Worm (Caenorhabditis elegans): ENCODE measurements around the gene ech-8.

ech-8 gene

DNA sequence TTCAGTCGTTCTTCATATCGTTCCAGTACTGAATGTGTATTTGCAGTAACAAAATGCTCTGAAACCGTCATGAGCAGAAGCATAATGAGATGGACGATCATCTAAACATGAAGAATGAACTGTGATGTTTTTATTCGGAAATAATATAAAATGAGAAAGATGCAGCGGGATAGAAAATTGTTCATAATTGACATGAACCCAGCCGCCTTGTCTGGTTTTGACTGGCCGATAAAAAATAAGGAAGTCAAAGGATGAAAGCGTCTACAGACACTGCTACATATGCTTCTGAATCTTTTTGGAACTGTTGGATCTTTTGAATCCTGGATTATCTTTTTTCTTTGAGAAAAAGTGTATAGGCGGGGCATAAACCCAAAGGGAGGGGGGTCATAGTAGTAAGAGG is 20.6 kb upstream of the ech-8 start, which contains the start of gene F01G10.9:
F01G10.9 (minus strand) TSS at position 101 of the 400 bp plus-strand sequence.
- no peak for TF ChIP-seq ceh-6 (GFP tag; optimal IDR thresholded peaks at IDR 0.05)
- TF ChIP-seq ref-2 (tag; optimal IDR thresholded peaks at IDR 0.05), result no peak
- no peak for TF ChIP-seq ceh-19 (GFP tag; optimal IDR thresholded peaks at IDR 0.05)

DNA sequence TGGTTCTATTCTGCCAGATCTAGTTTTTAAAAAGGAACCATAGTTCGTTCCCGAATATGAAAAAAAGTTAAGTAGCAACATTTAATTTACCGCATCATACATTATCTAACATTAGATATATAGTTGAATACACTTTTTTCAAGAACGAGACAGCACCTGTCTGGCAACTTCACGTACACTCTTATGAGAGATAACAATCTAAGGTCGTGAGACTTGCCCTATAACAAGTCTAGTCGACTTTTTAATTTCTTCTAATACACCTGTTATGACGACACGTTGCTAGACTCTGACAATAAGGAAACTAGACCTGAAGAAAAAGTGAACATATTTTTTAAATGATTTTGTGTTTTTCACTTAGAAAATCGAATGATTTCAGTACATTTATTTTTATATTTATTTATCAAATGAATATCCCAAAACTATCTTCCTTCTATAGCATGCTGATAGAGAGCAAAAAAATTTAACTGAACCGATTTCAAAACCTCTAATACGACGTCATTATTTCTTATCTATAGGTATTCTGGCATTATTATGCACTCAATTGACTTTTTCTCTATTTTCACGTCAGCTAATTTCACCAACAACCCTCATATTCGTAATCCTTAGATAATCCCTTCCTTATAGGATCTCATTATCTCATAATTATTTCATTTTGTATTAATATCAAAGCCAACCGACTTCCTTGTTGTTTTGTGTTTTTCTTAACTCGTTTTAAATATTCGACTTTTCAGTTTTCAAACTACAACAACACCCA is 14.1 kb upstream of the ech-8 start:
- TF ChIP-seq zip-5 (tag; optimal IDR thresholded peaks at IDR 0.05) (no peak), unc-55 (GFP tag; optimal IDR thresholded peaks at IDR 0.05) (no peak), pag-3 (tag; optimal IDR thresholded peaks at IDR 0.05; ENCODE audit: borderline replicate concordance) (no peak)

DNA sequence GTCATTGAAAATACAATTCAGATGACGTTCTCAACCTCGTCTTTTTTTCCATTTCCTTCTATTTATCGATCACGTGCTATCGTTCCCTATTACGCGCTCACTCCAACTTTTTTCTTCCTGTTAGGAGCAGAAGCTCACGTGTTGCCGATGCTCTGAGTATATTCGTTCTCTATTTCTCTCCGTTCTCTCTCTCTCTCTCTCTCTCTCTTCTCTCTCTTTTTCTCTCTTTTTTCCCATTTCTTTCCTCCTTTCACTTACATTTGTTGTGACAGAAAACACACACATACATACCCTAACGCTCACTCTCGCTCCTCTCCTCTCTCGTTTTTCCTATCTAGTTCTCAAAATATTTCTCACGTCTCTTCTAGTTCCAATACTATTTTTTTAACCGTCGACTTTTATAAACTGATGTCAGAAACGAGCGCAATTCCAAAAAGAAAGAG is 13.4 kb upstream of the ech-8 start:
- TF ChIP-seq ceh-31 (tag; optimal IDR thresholded peaks at IDR 0.05), result peak; percentile 61
- no peak for TF ChIP-seq npax-4 (tag; optimal IDR thresholded peaks at IDR 0.05)
- peak; percentile 44 for TF ChIP-seq C08G9.2 (tag; optimal IDR thresholded peaks at IDR 0.05)
- no peak for TF ChIP-seq fax-1 (tag; optimal IDR thresholded peaks at IDR 0.05)
- peak; percentile 20 for TF ChIP-seq ets-4 (tag; optimal IDR thresholded peaks at IDR 0.05)
- no peak for TF ChIP-seq pat-9 (tag; optimal IDR thresholded peaks at IDR 0.05)
- TF ChIP-seq nhr-11 (tag; optimal IDR thresholded peaks at IDR 0.05), result no peak
- TF ChIP-seq hlh-15 (tag; optimal IDR thresholded peaks at IDR 0.05), result no peak
- peak; percentile 38 for TF ChIP-seq F13H6.1 (tag; optimal IDR thresholded peaks at IDR 0.05)
- TF ChIP-seq fkh-6 (tag; optimal IDR thresholded peaks at IDR 0.05), result no peak
- no peak for TF ChIP-seq T23F11.4 (GFP tag; optimal IDR thresholded peaks at IDR 0.05)
- TF ChIP-seq ceh-48 (tag; optimal IDR thresholded peaks at IDR 0.05), result no peak
- no peak for TF ChIP-seq hlh-8 (tag; optimal IDR thresholded peaks at IDR 0.05)
- no peak for TF ChIP-seq unc-3 (GFP tag; conservative IDR thresholded peaks at IDR 0.05)
- TF ChIP-seq unc-3 (tag; optimal IDR thresholded peaks at IDR 0.05), result no peak
- no peak for TF ChIP-seq lim-6 (tag; optimal IDR thresholded peaks at IDR 0.05)
- TF ChIP-seq pqm-1 (tag; optimal IDR thresholded peaks at IDR 0.05), result peak; percentile 25
- no peak for TF ChIP-seq nhr-232 (tag; optimal IDR thresholded peaks at IDR 0.05)
- TF ChIP-seq nfya-1 (tag; optimal IDR thresholded peaks at IDR 0.05), result peak; percentile 64
- TF ChIP-seq pha-4 (tag; optimal IDR thresholded peaks at IDR 0.05), result no peak
- no peak for TF ChIP-seq ceh-24 (tag; optimal IDR thresholded peaks at IDR 0.05)
- no peak for TF ChIP-seq ahr-1 (tag; optimal IDR thresholded peaks at IDR 0.05)
- no peak for TF ChIP-seq gmeb-2 (tag; optimal IDR thresholded peaks at IDR 0.05)
- TF ChIP-seq tbx-7 (tag; optimal IDR thresholded peaks at IDR 0.05), result no peak
- no peak for TF ChIP-seq madf-2 (tag; optimal IDR thresholded peaks at IDR 0.05)
- no peak for TF ChIP-seq mec-3 (tag; optimal IDR thresholded peaks at IDR 0.05; ENCODE audit: borderline replicate concordance)
- peak; percentile 46 for TF ChIP-seq tbx-2 (tag; optimal IDR thresholded peaks at IDR 0.05)
- TF ChIP-seq ceh-6 (GFP tag; optimal IDR thresholded peaks at IDR 0.05), result no peak
- no peak for TF ChIP-seq pax-1 (tag; optimal IDR thresholded peaks at IDR 0.05)
- TF ChIP-seq zip-5 (tag; optimal IDR thresholded peaks at IDR 0.05), result no peak
- no peak for TF ChIP-seq ceh-14 (tag; optimal IDR thresholded peaks at IDR 0.05)
- peak; percentile 87 for TF ChIP-seq hlh-30 (tag; optimal IDR thresholded peaks at IDR 0.05; ENCODE audit: insufficient read depth)
- TF ChIP-seq Y22D7AL.16 (tag; optimal IDR thresholded peaks at IDR 0.05), result no peak
- peak; percentile 17 for TF ChIP-seq eyg-1 (tag; optimal IDR thresholded peaks at IDR 0.05)
- TF ChIP-seq ref-2 (tag; optimal IDR thresholded peaks at IDR 0.05), result peak; percentile 66
- no peak for TF ChIP-seq ceh-9 (tag; optimal IDR thresholded peaks at IDR 0.05)
- TF ChIP-seq sox-2 (GFP tag; IDR thresholded peaks at IDR 0.05), result no peak
- TF ChIP-seq elt-2 (tag; optimal IDR thresholded peaks at IDR 0.05), result no peak
- no peak for TF ChIP-seq unc-86 (tag; optimal IDR thresholded peaks at IDR 0.05)
- TF ChIP-seq che-1 (tag; optimal IDR thresholded peaks at IDR 0.05), result no peak
- TF ChIP-seq sox-4 (tag; optimal IDR thresholded peaks at IDR 0.05), result no peak
- peak; percentile 77 for TF ChIP-seq unc-42 (tag; optimal IDR thresholded peaks at IDR 0.05)
- peak; percentile 77 for TF ChIP-seq unc-55 (GFP tag; optimal IDR thresholded peaks at IDR 0.05)
- no peak for TF ChIP-seq ceh-2 (tag; optimal IDR thresholded peaks at IDR 0.05)
- TF ChIP-seq ceh-18 (tag; optimal IDR thresholded peaks at IDR 0.05), result peak; percentile 87
- TF ChIP-seq odd-2 (tag; optimal IDR thresholded peaks at IDR 0.05), result no peak
